Fruit fly (Drosophila melanogaster) whole organism, embryonic: ENCODE results near the gene simj.

ENCODE experiments used
- CG10979 ChIP-seq: fragments of 200-800 bp; sonication (Bioruptor generic); optimal IDR thresholded peaks from 2 replicates; lab custom pipeline; 2018; ENCODE audit warnings: missing biosample characterization, mild to moderate bottlenecking, missing genetic modification characterization, moderate library complexity
- CG12104 ChIP-seq: fragments of 200-800 bp; sonication (Bioruptor generic); optimal IDR thresholded peaks from 3 replicates; lab custom pipeline; 2016; ENCODE audit warnings: missing biosample characterization, missing genetic modification characterization
- CG14050 ChIP-seq: fragments of 200-800 bp; sonication (Bioruptor generic); IDR thresholded peaks from 3 replicates; pipeline ENCODE4 v1.3.6; 2022; ENCODE audit warnings: missing biosample characterization, missing genetic modification characterization
- CG14860 ChIP-seq: fragments of 200-800 bp; sonication (Bioruptor generic); IDR thresholded peaks from 3 replicates; pipeline ENCODE4 v1.3.6; 2022; ENCODE audit warnings: missing biosample characterization, missing genetic modification characterization; ENCODE audit not compliant: partially characterized antibody
- CG1647 ChIP-seq: fragments of 200-800 bp; sonication (Bioruptor generic); optimal IDR thresholded peaks from 3 replicates; lab custom pipeline; 2016; ENCODE audit warnings: missing biosample characterization, missing genetic modification characterization
- CG16813 ChIP-seq: fragments of 200-800 bp; sonication (Bioruptor generic); IDR thresholded peaks from 3 replicates; pipeline ENCODE4 v1.3.6; 2022; ENCODE audit warnings: missing biosample characterization, missing genetic modification characterization; ENCODE audit not compliant: partially characterized antibody
- CG17802 ChIP-seq: fragments of 200-800 bp; sonication (Bioruptor generic); optimal IDR thresholded peaks from 2 replicates; lab custom pipeline; 2018; ENCODE audit warnings: missing biosample characterization, mild to moderate bottlenecking, missing genetic modification characterization, moderate library complexity
- CG2116 ChIP-seq: fragments of 200-800 bp; sonication (Bioruptor generic); optimal IDR thresholded peaks from 3 replicates; lab custom pipeline; 2018; ENCODE audit warnings: missing biosample characterization, mild to moderate bottlenecking, missing genetic modification characterization
- CG3407 ChIP-seq: fragments of 200-800 bp; sonication (Bioruptor generic); optimal IDR thresholded peaks from 2 replicates; lab custom pipeline; 2018; ENCODE audit warnings: missing biosample characterization, mild to moderate bottlenecking, missing genetic modification characterization
- CG3847 ChIP-seq: fragments of 200-800 bp; sonication (Bioruptor generic); IDR thresholded peaks from 2 replicates; pipeline ENCODE4 v1.3.6; 2022; ENCODE audit warnings: missing biosample characterization, missing genetic modification characterization
- CG43689 ChIP-seq: fragments of 200-800 bp; sonication (Bioruptor generic); IDR thresholded peaks from 2 replicates; pipeline ENCODE4 v1.3.6; 2022; ENCODE audit warnings: missing biosample characterization, missing genetic modification characterization
- CG5180 ChIP-seq: fragments of 200-800 bp; sonication (Bioruptor generic); optimal IDR thresholded peaks from 3 replicates; lab custom pipeline; 2017; ENCODE audit warnings: missing biosample characterization, missing genetic modification characterization, mild to moderate bottlenecking, moderate library complexity, missing genetic modification reagents
- CG6272 ChIP-seq: fragments of 200-800 bp; sonication (Bioruptor generic); IDR thresholded peaks from 2 replicates; pipeline ENCODE4 v1.3.6; 2022; ENCODE audit warnings: missing biosample characterization, missing genetic modification characterization
- CG6683 ChIP-seq: fragments of 200-800 bp; sonication (Bioruptor generic); optimal IDR thresholded peaks from 2 replicates; lab custom pipeline; 2017; ENCODE audit warnings: missing biosample characterization, mild to moderate bottlenecking, missing genetic modification characterization, missing genetic modification reagents
- CG6765 ChIP-seq: fragments of 200-800 bp; sonication (Bioruptor generic); optimal IDR thresholded peaks from 3 replicates; lab custom pipeline; 2017; ENCODE audit warnings: missing biosample characterization, mild to moderate bottlenecking, missing genetic modification characterization
- CG6791 ChIP-seq: fragments of 200-800 bp; sonication (Bioruptor generic); IDR thresholded peaks from 3 replicates; pipeline ENCODE4 v1.3.6; 2022; ENCODE audit warnings: missing biosample characterization, missing genetic modification characterization; ENCODE audit not compliant: partially characterized antibody
- CG6813 ChIP-seq: fragments of 200-800 bp; sonication (Bioruptor generic); optimal IDR thresholded peaks from 2 replicates; lab custom pipeline; 2017; ENCODE audit warnings: missing biosample characterization, missing genetic modification characterization, mild to moderate bottlenecking, moderate library complexity, missing genetic modification reagents
- CG8281 ChIP-seq: fragments of 200-800 bp; sonication (Bioruptor generic); optimal IDR thresholded peaks from 2 replicates; lab custom pipeline; 2018; ENCODE audit warnings: missing biosample characterization, mild to moderate bottlenecking, missing genetic modification characterization, moderate library complexity
- CG8359 ChIP-seq: fragments of 200-800 bp; sonication (Bioruptor generic); optimal IDR thresholded peaks from 2 replicates; lab custom pipeline; 2017; ENCODE audit warnings: missing biosample characterization, mild to moderate bottlenecking, missing genetic modification characterization, borderline replicate concordance
- Dbx ChIP-seq: fragments of 200-800 bp; sonication (Bioruptor generic); IDR thresholded peaks from 3 replicates; pipeline ENCODE4 v1.3.6; 2022; ENCODE audit warnings: missing biosample characterization, missing genetic modification characterization
- Deaf1 ChIP-seq: fragments of 200-800 bp; optimal IDR thresholded peaks from 3 replicates; lab custom pipeline; 2019; ENCODE audit warnings: missing biosample characterization, mild to moderate bottlenecking, missing genetic modification characterization, moderate library complexity
- Dip3 ChIP-seq: fragments of 200-800 bp; sonication (Bioruptor generic); optimal IDR thresholded peaks from 3 replicates; lab custom pipeline; 2016; ENCODE audit warnings: missing biosample characterization, missing genetic modification characterization
- Dll ChIP-seq: fragments of 200-800 bp; sonication (Bioruptor generic); IDR thresholded peaks from 4 replicates; pipeline ENCODE4 v1.3.6; 2022; ENCODE audit warnings: missing biosample characterization, missing genetic modification characterization; ENCODE audit not compliant: partially characterized antibody
- Doc2 ChIP-seq: fragments of 200-800 bp; sonication (Bioruptor generic); IDR thresholded peaks from 2 replicates; pipeline ENCODE4 v1.3.6; 2022; ENCODE audit warnings: missing biosample characterization, missing genetic modification characterization
- Drgx ChIP-seq: fragments of 200-800 bp; sonication (Bioruptor generic); IDR thresholded peaks from 2 replicates; pipeline ENCODE4 v1.3.6; 2022; ENCODE audit warnings: missing biosample characterization, missing genetic modification characterization
- E2f1 ChIP-seq: fragments of 200-800 bp; sonication (Bioruptor generic); IDR thresholded peaks from 2 replicates; pipeline ENCODE4 v1.3.6; 2022; ENCODE audit warnings: missing biosample characterization, missing genetic modification characterization
- Hmr ChIP-seq: fragments of 200-800 bp; sonication (Bioruptor generic); optimal IDR thresholded peaks from 3 replicates; lab custom pipeline; 2017; ENCODE audit warnings: mild to moderate bottlenecking, missing biosample characterization, missing genetic modification reagents, missing genetic modification characterization
- Kr ChIP-seq: fragments of 200-800 bp; sonication (Bioruptor generic); optimal IDR thresholded peaks from 2 replicates; lab custom pipeline; 2017; ENCODE audit warnings: missing biosample characterization, mild to moderate bottlenecking, missing genetic modification characterization
- Lhr ChIP-seq: fragments of 200-800 bp; sonication (Bioruptor generic); optimal IDR thresholded peaks from 3 replicates; lab custom pipeline; 2017; ENCODE audit warnings: mild to moderate bottlenecking, missing biosample characterization, missing genetic modification reagents, missing genetic modification characterization
- Sox102F ChIP-seq: fragments of 200-800 bp; sonication (Bioruptor generic); optimal IDR thresholded peaks from 2 replicates; lab custom pipeline; 2018; ENCODE audit warnings: missing biosample characterization, mild to moderate bottlenecking, missing genetic modification characterization, moderate library complexity
- Ssrp ChIP-seq: fragments of 200-800 bp; sonication (Bioruptor generic); optimal IDR thresholded peaks from 2 replicates; lab custom pipeline; 2018; ENCODE audit warnings: missing biosample characterization, mild to moderate bottlenecking, missing genetic modification characterization, moderate library complexity
- ab ChIP-seq: fragments of 200-800 bp; sonication (Bioruptor generic); optimal IDR thresholded peaks from 2 replicates; lab custom pipeline; 2016; ENCODE audit warnings: missing biosample characterization, missing genetic modification characterization
- cato ChIP-seq: fragments of 200-800 bp; sonication (Bioruptor generic); optimal IDR thresholded peaks from 2 replicates; lab custom pipeline; 2016; ENCODE audit warnings: missing biosample characterization, missing genetic modification characterization, borderline replicate concordance
- eyg ChIP-seq: fragments of 200-800 bp; sonication (Bioruptor generic); optimal IDR thresholded peaks from 3 replicates; lab custom pipeline; 2016; ENCODE audit warnings: missing biosample characterization, missing genetic modification characterization
- h ChIP-seq: fragments of >200 bp; optimal IDR thresholded peaks from 2 replicates; lab custom pipeline; 2017
- jigr1 ChIP-seq: fragments of 200-800 bp; sonication (Bioruptor generic); IDR thresholded peaks from 3 replicates; pipeline ENCODE4 v1.3.6; 2022; ENCODE audit warnings: missing biosample characterization, missing genetic modification characterization
- kah ChIP-seq: fragments of 200-800 bp; sonication (Bioruptor generic); optimal IDR thresholded peaks from 2 replicates; lab custom pipeline; 2018; ENCODE audit warnings: missing biosample characterization, mild to moderate bottlenecking, missing genetic modification characterization
- lab ChIP-seq: fragments of 200-800 bp; sonication (Bioruptor generic); optimal IDR thresholded peaks from 3 replicates; lab custom pipeline; 2017; ENCODE audit warnings: missing biosample characterization, missing genetic modification characterization, mild to moderate bottlenecking, moderate library complexity, missing genetic modification reagents
- nerfin-2 ChIP-seq: fragments of 200-800 bp; sonication (Bioruptor generic); IDR thresholded peaks from 2 replicates; pipeline ENCODE4 v1.3.6; 2022; ENCODE audit warnings: missing biosample characterization, missing genetic modification characterization; ENCODE audit not compliant: partially characterized antibody
- otp ChIP-seq: fragments of 200-800 bp; sonication (Bioruptor generic); IDR thresholded peaks from 3 replicates; pipeline ENCODE4, ENCODE4 v1.3.6; 2022; ENCODE audit warnings: missing biosample characterization, missing genetic modification characterization
- repo ChIP-seq: fragments of 200-800 bp; sonication (Bioruptor generic); optimal IDR thresholded peaks from 2 replicates; lab custom pipeline; 2016; ENCODE audit warnings: missing biosample characterization, missing genetic modification characterization
- sd ChIP-seq: fragments of 200-800 bp; sonication (Bioruptor generic); optimal IDR thresholded peaks from 3 replicates; lab custom pipeline; 2018; ENCODE audit warnings: missing biosample characterization, mild to moderate bottlenecking, missing genetic modification characterization, moderate library complexity
- sens ChIP-seq: fragments of 200-800 bp; sonication (Bioruptor generic); peaks from one replicate; lab custom pipeline; 2016; ENCODE audit warnings: missing biosample characterization, missing genetic modification characterization
- sisA ChIP-seq: fragments of 200-800 bp; sonication (Bioruptor generic); IDR thresholded peaks from 2 replicates; pipeline ENCODE4 v1.3.6; 2022; ENCODE audit warnings: missing biosample characterization, missing genetic modification characterization
- sqz ChIP-seq: fragments of 200-800 bp; sonication (Bioruptor generic); optimal IDR thresholded peaks from 3 replicates; lab custom pipeline; 2018; ENCODE audit warnings: missing biosample characterization, mild to moderate bottlenecking, missing genetic modification characterization
- vnd ChIP-seq: fragments of 200-800 bp; sonication (Bioruptor generic); IDR thresholded peaks from 3 replicates; pipeline ENCODE4 v1.3.6; 2022; ENCODE audit warnings: missing biosample characterization, missing genetic modification characterization; ENCODE audit not compliant: partially characterized antibody
- wek ChIP-seq: fragments of 200-800 bp; sonication (Bioruptor generic); optimal IDR thresholded peaks from 3 replicates; lab custom pipeline; 2018; ENCODE audit warnings: missing biosample characterization, mild to moderate bottlenecking, missing genetic modification characterization, moderate library complexity
- yki ChIP-seq: fragments of >200 bp; optimal IDR thresholded peaks from 3 replicates; lab custom pipeline; 2018
- zfh2 ChIP-seq: fragments of 200-800 bp; sonication (Bioruptor generic); optimal IDR thresholded peaks from 2 replicates; lab custom pipeline; 2016; ENCODE audit warnings: missing biosample characterization, missing genetic modification characterization

The simj gene

dm6 chr3L:10738347-10739108 lies 74.0 kb downstream of the simj start (continued):
- TF ChIP-seq CG12104 (GFP tag; lab: Kevin White, UChicago) (peak; percentile 74), CG6683 (GFP tag; lab: Kevin White, UChicago) (peak; percentile 88), CG14050 (GFP tag; lab: Robert Waterston, UW) (peak; percentile 40), ab (GFP tag; lab: Kevin White, UChicago) (no peak), Kr (no peak), kah (GFP tag; lab: Kevin White, UChicago) (peak; percentile 71), CG8359 (GFP tag; lab: Kevin White, UChicago) (peak; percentile 29), CG2116 (GFP tag; lab: Kevin White, UChicago) (peak; percentile 1), zfh2 (GFP tag; lab: Kevin White, UChicago) (no peak), CG5180 (GFP tag; lab: Kevin White, UChicago) (peak; percentile 94), CG16813 (GFP tag; lab: Robert Waterston, UW) (no peak), lab (peak; percentile 85), h (no peak), Ssrp (tag; lab: Kevin White, UChicago) (peak; percentile 82), Lhr (GFP tag; lab: Kevin White, UChicago) (no peak), CG6813 (GFP tag; lab: Kevin White, UChicago) (peak; percentile 81), Sox102F (GFP tag; lab: Kevin White, UChicago) (peak; percentile 83), sens (GFP tag; lab: Kevin White, UChicago) (peak; percentile 83), eyg (GFP tag; lab: Kevin White, UChicago) (peak; percentile 2), CG6791 (GFP tag; lab: Robert Waterston, UW) (no peak), cato (GFP tag; lab: Kevin White, UChicago) (peak; percentile 11), CG6765 (GFP tag; lab: Kevin White, UChicago) (peak; percentile 60), CG14860 (no peak), E2f1 (GFP tag; lab: Robert Waterston, UW) (peak; percentile 85), CG43689 (GFP tag; lab: Robert Waterston, UW) (peak; percentile 56; the same call in 1 of the 2 replicates), sd (tag; lab: Kevin White, UChicago) (peak; percentile 46), CG3847 (GFP tag; lab: Robert Waterston, UW) (peak; percentile 83), sisA (GFP tag; lab: Robert Waterston, UW) (peak; percentile 80), CG10979 (tag; lab: Kevin White, UChicago) (peak; percentile 94), Drgx (GFP tag; lab: Robert Waterston, UW) (peak; percentile 72), Dbx (GFP tag; lab: Robert Waterston, UW) (peak; percentile 79), otp (0 out of 3 replicates have a peak, but pooled peaks have one; percentile 6), jigr1 (GFP tag; lab: Robert Waterston, UW) (peak; percentile 49; the same call in 2 of the 3 replicates), nerfin-2 (no peak), CG17802 (tag; lab: Kevin White, UChicago) (no peak), vnd (no peak), yki (lab: Kevin White, UChicago) (no peak), CG6272 (peak; percentile 62), Dip3 (GFP tag; lab: Kevin White, UChicago) (no peak), CG8281 (peak; percentile 26), wek (GFP tag; lab: Kevin White, UChicago) (no peak), Deaf1 (tag; lab: Kevin White, UChicago) (peak; percentile 71), Doc2 (GFP tag; lab: Robert Waterston, UW) (no peak), Dll (no peak), sqz (peak; percentile 50), CG3407 (no peak), repo (GFP tag; lab: Kevin White, UChicago) (no peak), CG1647 (no peak), Hmr (GFP tag; lab: Kevin White, UChicago) (peak; percentile 76)
